Fruit fly (Drosophila melanogaster) whole organism: ENCODE measurements around the gene CG12713.

ENCODE experiments used
- CG8478 ChIP-seq: fragments of >200 bp; optimal IDR thresholded peaks from 2 replicates; lab custom pipeline; 2018; ENCODE audit warnings: inconsistent platforms
- EcR ChIP-seq, 2 experiments: fragments of >200 bp; optimal IDR thresholded peaks; 2 replicates each; lab custom pipeline; 2017; ENCODE audit warnings: missing biosample characterization in 2 of 2, missing genetic modification characterization in 2 of 2, missing genetic modification reagents in 2 of 2
- pan ChIP-seq: fragments of >200 bp; optimal IDR thresholded peaks from 2 replicates; lab custom pipeline; 2017
- psq ChIP-seq: fragments of >200 bp; optimal IDR thresholded peaks from 2 replicates; lab custom pipeline; 2017
- usp ChIP-seq: fragments of >200 bp; optimal IDR thresholded peaks from 2 replicates; lab custom pipeline; 2017; ENCODE audit warnings: missing biosample characterization, missing genetic modification characterization, mixed read lengths

dm6 chr3L:15808022-15808421 lies 24.2 kb upstream of the CG12713 start, which contains the start of gene CG6244:
- TF ChIP-seq usp (GFP tag; lab: Kevin White, UChicago) (no peak), CG8478 (no peak), pan (lab: Kevin White, UChicago) (no peak), psq (lab: Kevin White, UChicago) (no peak), EcR (GFP tag; optimal IDR thresholded peaks at IDR 0.05; lab: Kevin White, UChicago) (no peak)
